Worm (Caenorhabditis elegans) whole organism, L4 larva: ENCODE results near the gene fbxa-43.

Experiments
- ceh-20 ChIP-seq: fragments of 200-800 bp; sonication (Bioruptor generic); IDR thresholded peaks from 2 replicates; pipeline ENCODE4 v1.3.6; 2022; ENCODE audit warnings: missing genetic modification reagents, missing genetic modification characterization, missing compliant biosample characterization
- ceh-28 ChIP-seq: fragments of 150-350 bp; optimal IDR thresholded peaks from 2 replicates; lab custom pipeline; 2014; ENCODE audit warnings: missing biosample characterization, missing genetic modification reagents, missing genetic modification characterization
- ceh-62 ChIP-seq: sonication (generic microtip); optimal IDR thresholded peaks from 2 replicates; lab custom pipeline; 2017; ENCODE audit warnings: missing biosample characterization, missing genetic modification characterization
- ceh-82 ChIP-seq: sonication (generic microtip); optimal IDR thresholded peaks from 2 replicates; lab custom pipeline; 2017; ENCODE audit warnings: missing biosample characterization, missing genetic modification characterization
- daf-12 ChIP-seq: fragments of 150-350 bp; optimal IDR thresholded peaks from 2 replicates; lab custom pipeline; 2014; ENCODE audit warnings: missing biosample characterization, missing genetic modification reagents, missing genetic modification characterization
- egl-27 ChIP-seq: sonication (generic microtip); optimal IDR thresholded peaks from 3 replicates; lab custom pipeline; 2017; ENCODE audit warnings: missing biosample characterization, missing genetic modification reagents, missing genetic modification characterization
- fkh-10 ChIP-seq: fragments of 150-350 bp; optimal IDR thresholded peaks from 2 replicates; lab custom pipeline; 2014; ENCODE audit warnings: missing biosample characterization, missing genetic modification reagents, missing genetic modification characterization
- lin-13 ChIP-seq: fragments of 150-350 bp; optimal IDR thresholded peaks from 2 replicates; lab custom pipeline; 2014; ENCODE audit warnings: missing biosample characterization, missing genetic modification reagents, missing genetic modification characterization
- mep-1 ChIP-seq: fragments of 150-350 bp; sonication (generic microtip); optimal IDR thresholded peaks from 3 replicates; lab custom pipeline; 2014; ENCODE audit warnings: missing biosample characterization, missing genetic modification characterization
- nhr-25 ChIP-seq: sonication (generic microtip); optimal IDR thresholded peaks from 2 replicates; lab custom pipeline; 2017; ENCODE audit warnings: missing genetic modification characterization, mild to moderate bottlenecking, missing compliant biosample characterization, antibody characterized with exemption, moderate library complexity, borderline replicate concordance; ENCODE audit not compliant: insufficient read depth
- nhr-6 ChIP-seq: fragments of 150-350 bp; optimal IDR thresholded peaks from 2 replicates; lab custom pipeline; 2014; ENCODE audit warnings: missing biosample characterization, missing genetic modification characterization
- zag-1 ChIP-seq: fragments of 150-350 bp; optimal IDR thresholded peaks from 2 replicates; lab custom pipeline; 2014; ENCODE audit warnings: missing biosample characterization, missing genetic modification characterization

DNA sequence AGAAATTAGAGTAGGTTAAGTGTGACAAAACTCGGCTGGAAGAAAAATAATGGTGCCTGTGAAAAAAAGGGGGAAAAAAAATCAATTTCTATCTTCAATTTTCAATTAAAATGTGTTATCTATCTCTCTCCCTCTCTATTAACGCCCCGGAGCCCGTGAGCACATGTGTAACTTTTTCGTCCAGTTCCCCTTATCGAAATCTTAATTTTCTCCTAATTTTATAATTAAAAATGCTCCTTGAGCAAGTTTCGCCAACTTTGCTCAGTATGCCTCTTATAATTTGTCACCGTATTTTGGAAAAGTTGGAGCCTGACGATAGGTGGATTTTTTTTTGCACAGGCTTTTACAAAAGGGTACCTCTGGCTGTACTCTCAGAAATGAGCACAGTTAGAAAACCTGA, 49.3 kb upstream of the fbxa-43 start, which contains the start of the genes fbxa-1 and Y54F10BM.20:
- TF ChIP-seq daf-12 = no peak
- TF ChIP-seq nhr-6 (tag; lab: Kevin White, UChicago) = no peak
- no peak for TF ChIP-seq zag-1 (tag; lab: Kevin White, UChicago)
- TF ChIP-seq fkh-10 (GFP tag; lab: Kevin White, UChicago) = no peak
- no peak for TF ChIP-seq ceh-82 (tag; lab: Kevin White, UChicago)
- TF ChIP-seq ceh-62 (tag; lab: Kevin White, UChicago) = no peak
- TF ChIP-seq nhr-25 (tag; lab: Kevin White, UChicago) = no peak
- no peak for TF ChIP-seq ceh-28 (tag; lab: Kevin White, UChicago)
- TF ChIP-seq ceh-20 (GFP tag; lab: Robert Waterston, UW) = no peak
- TF ChIP-seq mep-1 (tag; lab: Kevin White, UChicago) = no peak
- no peak for TF ChIP-seq egl-27 (tag; lab: Kevin White, UChicago)
- no peak for TF ChIP-seq lin-13 (GFP tag; lab: Kevin White, UChicago)
